Worm (Caenorhabditis elegans): ENCODE data around the gene eef-1A.1.

DNA sequence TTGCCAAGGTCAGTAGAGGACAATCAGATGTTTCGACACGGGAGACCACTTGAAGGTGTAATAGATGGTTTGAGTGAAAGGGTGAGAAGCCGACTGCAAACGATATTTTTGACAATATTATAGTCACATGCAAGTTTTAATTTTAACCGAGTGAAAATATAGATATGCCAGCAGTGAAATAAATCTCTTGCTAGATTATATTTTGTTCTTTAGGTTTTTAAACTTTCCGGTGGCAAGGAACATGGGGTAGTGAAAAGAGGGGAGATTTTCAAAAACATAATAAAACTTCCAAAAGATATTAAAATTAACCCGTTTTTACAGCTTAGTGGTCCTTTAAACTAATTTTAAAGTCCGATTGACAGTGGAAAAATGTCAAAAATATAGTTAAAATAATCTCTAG is 33.8 kb upstream of the eef-1A.1 start, which contains the start of gene C06E8.5:
- TF ChIP-seq tag-97 (GFP tag; IDR thresholded peaks at IDR 0.05), result no peak
- no peak for TF ChIP-seq ama-1 (optimal IDR thresholded peaks at IDR 0.05)
- TF ChIP-seq lin-39 (tag; optimal IDR thresholded peaks at IDR 0.05), result no peak
- TF ChIP-seq ztf-11 (tag; optimal IDR thresholded peaks at IDR 0.05), result no peak
- no peak for TF ChIP-seq nhr-25 (tag; optimal IDR thresholded peaks at IDR 0.05; ENCODE audit: borderline replicate concordance, insufficient read depth)
- no peak for TF ChIP-seq lin-38 (GFP tag; IDR thresholded peaks at IDR 0.05)
- TF ChIP-seq skn-1 (tag; optimal IDR thresholded peaks at IDR 0.05), result no peak
- peak; percentile 7 for TF ChIP-seq hlh-30 (tag; optimal IDR thresholded peaks at IDR 0.05; ENCODE audit: insufficient read depth)
- TF ChIP-seq php-3 (GFP tag; IDR thresholded peaks at IDR 0.05), result no peak
- TF ChIP-seq mep-1 (tag; optimal IDR thresholded peaks at IDR 0.05), result no peak
